Worm (Caenorhabditis elegans) whole organism, L4 larva: ENCODE data around the gene fox-1.

ENCODE experiments used
- Y48G9A.11 ChIP-seq: fragments of 200-800 bp; sonication (Bioruptor generic); IDR thresholded peaks from 2 replicates; pipeline ENCODE4 v1.3.6; 2022; ENCODE audit warnings: missing genetic modification reagents, missing genetic modification characterization, missing compliant biosample characterization
- aha-1 ChIP-seq: fragments of 150-350 bp; peaks from one replicate; lab custom pipeline; 2014; ENCODE audit warnings: missing biosample characterization, missing genetic modification characterization
- ama-1 ChIP-seq: fragments of 150-350 bp; optimal IDR thresholded peaks from 2 replicates; lab custom pipeline; 2014; ENCODE audit warnings: inconsistent platforms, mixed read lengths
- daf-16 ChIP-seq, 3 experiments: sonication (generic microtip); optimal IDR thresholded peaks; 2 replicates each; lab custom pipeline; 2016 to 2017; ENCODE audit warnings: missing genetic modification characterization in 3 of 3, missing genetic modification reagents in 3 of 3, mild to moderate bottlenecking in 2 of 3, missing compliant biosample characterization in 2 of 3, missing biosample characterization in 1 of 3, moderate library complexity in 1 of 3
- lin-15B ChIP-seq: fragments of 150-350 bp; sonication (generic microtip); optimal IDR thresholded peaks from 3 replicates; lab custom pipeline; 2014; ENCODE audit warnings: missing biosample characterization, missing genetic modification characterization
- lir-3 ChIP-seq: sonication (generic microtip); optimal IDR thresholded peaks from 2 replicates; lab custom pipeline; 2016; ENCODE audit warnings: mild to moderate bottlenecking, missing genetic modification characterization, missing compliant biosample characterization
- mep-1 ChIP-seq: fragments of 150-350 bp; sonication (generic microtip); optimal IDR thresholded peaks from 3 replicates; lab custom pipeline; 2014; ENCODE audit warnings: missing biosample characterization, missing genetic modification characterization
- nhr-111 ChIP-seq: fragments of 200-800 bp; sonication (Bioruptor generic); optimal IDR thresholded peaks from 2 replicates; lab custom pipeline; 2018; ENCODE audit warnings: mild to moderate bottlenecking, missing genetic modification characterization, missing compliant biosample characterization
- nhr-237 ChIP-seq: sonication (generic microtip); optimal IDR thresholded peaks from 2 replicates; lab custom pipeline; 2017; ENCODE audit warnings: missing biosample characterization, missing genetic modification characterization
- nhr-76 ChIP-seq: fragments of 150-350 bp; optimal IDR thresholded peaks from 2 replicates; lab custom pipeline; 2014; ENCODE audit warnings: missing biosample characterization, missing genetic modification characterization
- spr-1 ChIP-seq: sonication (generic microtip); optimal IDR thresholded peaks from 2 replicates; lab custom pipeline; 2016; ENCODE audit warnings: mild to moderate bottlenecking, missing genetic modification characterization, missing compliant biosample characterization

ce11 chrX:2508449-2508848, 48.8 kb upstream of the fox-1 start, which contains the start of gene K02E10.7:
- no peak for TF ChIP-seq lin-15B (tag; lab: Kevin White, UChicago)
- no peak for TF ChIP-seq ama-1 (lab: Kevin White, UChicago)
- no peak for TF ChIP-seq lir-3 (tag; lab: Kevin White, UChicago)
- no peak for TF ChIP-seq nhr-111 (GFP tag; lab: Kevin White, UChicago)
- no peak for TF ChIP-seq Y48G9A.11 (GFP tag; lab: Robert Waterston, UW)
- TF ChIP-seq daf-16 (GFP tag; optimal IDR thresholded peaks at IDR 0.05; lab: Kevin White, UChicago), result no peak
- no peak for TF ChIP-seq daf-16 (tag; optimal IDR thresholded peaks at IDR 0.05; lab: Kevin White, UChicago)
- no peak for TF ChIP-seq mep-1 (tag; lab: Kevin White, UChicago)
- TF ChIP-seq aha-1 (tag; lab: Kevin White, UChicago), result no peak
- TF ChIP-seq nhr-76 (tag; lab: Kevin White, UChicago), result no peak
- TF ChIP-seq spr-1 (tag; lab: Kevin White, UChicago), result no peak
- no peak for TF ChIP-seq nhr-237 (tag; lab: Kevin White, UChicago)
